Worm (Caenorhabditis elegans): ENCODE results near the gene hhat-1.

DNA sequence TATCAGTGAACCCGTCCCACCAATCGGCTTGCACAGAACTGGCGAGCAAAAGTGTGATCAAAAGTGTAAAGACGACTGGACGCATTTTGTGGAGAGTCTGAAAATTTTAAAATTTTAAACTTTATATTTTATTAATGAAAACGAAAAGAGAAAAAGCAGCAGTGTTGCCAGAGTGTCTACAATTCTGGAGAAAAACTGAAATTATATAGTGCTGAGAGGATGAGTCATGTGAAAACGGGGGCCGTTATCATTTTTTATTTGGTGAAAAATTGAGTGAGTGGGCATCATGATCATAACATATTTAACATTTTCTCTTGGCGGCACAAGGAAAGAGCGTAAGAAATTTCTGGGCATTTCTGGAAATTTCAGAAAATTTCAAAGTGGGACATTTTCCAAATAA, 16.9 kb downstream of the hhat-1 start, which contains the start of gene K02B7.3:
- TF ChIP-seq zip-5 (tag; optimal IDR thresholded peaks at IDR 0.05) (no peak), pax-1 (tag; optimal IDR thresholded peaks at IDR 0.05) (no peak), dmd-4 (tag; optimal IDR thresholded peaks at IDR 0.05; ENCODE audit: borderline replicate concordance) (no peak), nhr-232 (tag; optimal IDR thresholded peaks at IDR 0.05) (no peak)

Measured in whole organism, late embryonic.